Worm (Caenorhabditis elegans) whole organism, young adult: Measurements from ENCODE around the gene gei-1.

ENCODE experiments used
- B0019.2 ChIP-seq: fragments of 200-800 bp; sonication (Bioruptor generic); conservative IDR thresholded peaks from 2 replicates; pipeline ENCODE4 v1.3.6; 2022; ENCODE audit warnings: missing genetic modification reagents, missing genetic modification characterization, missing compliant biosample characterization
- B0336.3 ChIP-seq: fragments of 200-800 bp; sonication (Bioruptor generic); IDR thresholded peaks from 2 replicates; pipeline ENCODE4 v1.3.6; 2022; ENCODE audit warnings: missing genetic modification characterization, missing compliant biosample characterization
- C06A6.2 ChIP-seq: fragments of 200-800 bp; sonication (Bioruptor generic); conservative IDR thresholded peaks from 2 replicates; pipeline ENCODE4 v1.3.6; 2022; ENCODE audit warnings: missing genetic modification characterization, missing compliant biosample characterization
- C17E4.6 ChIP-seq: fragments of 200-800 bp; sonication (Bioruptor generic); IDR thresholded peaks from 2 replicates; pipeline ENCODE4 v1.3.6; 2022; ENCODE audit warnings: missing genetic modification reagents, missing genetic modification characterization, missing compliant biosample characterization
- D2030.7 ChIP-seq: fragments of 200-800 bp; sonication (Bioruptor generic); IDR thresholded peaks from 2 replicates; pipeline ENCODE4 v1.3.6; 2022; ENCODE audit warnings: missing genetic modification reagents, missing genetic modification characterization, missing compliant biosample characterization
- F10E7.11 ChIP-seq: sonication (generic microtip); optimal IDR thresholded peaks from 2 replicates; lab custom pipeline; 2017; ENCODE audit warnings: mild to moderate bottlenecking, missing genetic modification characterization, moderate library complexity, missing compliant biosample characterization
- F23B12.7 ChIP-seq: sonication (generic microtip); optimal IDR thresholded peaks from 2 replicates; lab custom pipeline; 2017; ENCODE audit warnings: missing genetic modification characterization, mild to moderate bottlenecking, missing compliant biosample characterization, antibody characterized with exemption, moderate library complexity; ENCODE audit not compliant: insufficient read depth
- F33H1.4 ChIP-seq: fragments of 200-800 bp; sonication (Bioruptor generic); IDR thresholded peaks from 2 replicates; pipeline ENCODE4 v1.3.6; 2022; ENCODE audit warnings: missing genetic modification reagents, missing genetic modification characterization, missing compliant biosample characterization
- F49E8.2 ChIP-seq: sonication (generic microtip); optimal IDR thresholded peaks from 3 replicates; lab custom pipeline; 2017; ENCODE audit warnings: missing genetic modification characterization, mild to moderate bottlenecking, missing compliant biosample characterization, antibody characterized with exemption, moderate library complexity; ENCODE audit not compliant: insufficient read depth
- F57C9.4 ChIP-seq: sonication (generic microtip); optimal IDR thresholded peaks from 2 replicates; lab custom pipeline; 2017; ENCODE audit warnings: mild to moderate bottlenecking, missing genetic modification characterization, missing compliant biosample characterization
- K12H6.12 ChIP-seq: fragments of 200-800 bp; sonication (Bioruptor generic); optimal IDR thresholded peaks from 2 replicates; lab custom pipeline; 2018; ENCODE audit warnings: mild to moderate bottlenecking, missing genetic modification characterization, missing compliant biosample characterization
- Y53G8AR.9 ChIP-seq: fragments of 200-800 bp; sonication (Bioruptor generic); conservative IDR thresholded peaks from 2 replicates; pipeline ENCODE4 v1.3.6; 2022; ENCODE audit warnings: missing genetic modification reagents, missing genetic modification characterization, missing compliant biosample characterization
- Y56A3A.18 ChIP-seq: fragments of 200-800 bp; sonication (Bioruptor generic); IDR thresholded peaks from 2 replicates; pipeline ENCODE4 v1.3.6; 2022; ENCODE audit warnings: missing genetic modification reagents, missing genetic modification characterization, missing compliant biosample characterization
- Y95B8A.8 ChIP-seq: fragments of 200-800 bp; sonication (Bioruptor generic); IDR thresholded peaks from 2 replicates; pipeline ENCODE4 v1.3.6; 2022; ENCODE audit warnings: missing genetic modification reagents, missing genetic modification characterization, missing compliant biosample characterization
- ama-1 ChIP-seq, 3 experiments: fragments of 150-350 bp in 1 of 3; sonication (generic microtip) in 2 of 3; optimal IDR thresholded peaks; 2 replicates each; lab custom pipeline; 2014 to 2018; ENCODE audit warnings: missing biosample characterization in 2 of 3, missing genetic modification characterization in 2 of 3, missing genetic modification reagents in 2 of 3
- cebp-1 ChIP-seq, 2 experiments: fragments of 200-800 bp in 1 of 2; sonication (Bioruptor generic) in 1 of 2; sonication (generic microtip) in 1 of 2; IDR thresholded peaks in 1 of 2; optimal IDR thresholded peaks in 1 of 2; 2 replicates each; pipeline versions ENCODE4 v1.3.6 to Lab custom; 2017 to 2022; ENCODE audit warnings: missing compliant biosample characterization in 2 of 2, missing genetic modification characterization in 2 of 2, mild to moderate bottlenecking in 1 of 2, missing genetic modification reagents in 1 of 2, moderate library complexity in 1 of 2
- ceh-27 ChIP-seq: fragments of 200-800 bp; sonication (Bioruptor generic); optimal IDR thresholded peaks from 2 replicates; lab custom pipeline; 2018; ENCODE audit warnings: mild to moderate bottlenecking, missing genetic modification characterization, moderate library complexity, missing compliant biosample characterization
- ceh-91 ChIP-seq: fragments of 200-800 bp; sonication (Bioruptor generic); IDR thresholded peaks from 2 replicates; pipeline ENCODE4 v1.3.6; 2022; ENCODE audit warnings: missing genetic modification reagents, missing genetic modification characterization, missing compliant biosample characterization
- efl-1 ChIP-seq: fragments of 150-350 bp; optimal IDR thresholded peaks from 2 replicates; lab custom pipeline; 2014; ENCODE audit warnings: missing biosample characterization, missing genetic modification reagents, missing genetic modification characterization
- him-1 ChIP-seq: sonication (generic microtip); optimal IDR thresholded peaks from 2 replicates; lab custom pipeline; 2016; ENCODE audit warnings: missing genotype, missing genetic modification reagents, missing genetic modification characterization, missing compliant biosample characterization
- hmg-1.2 ChIP-seq: fragments of 200-800 bp; sonication (Bioruptor generic); IDR thresholded peaks from 2 replicates; pipeline ENCODE4 v1.3.6; 2022; ENCODE audit warnings: missing genetic modification reagents, missing genetic modification characterization, missing compliant biosample characterization
- let-607 ChIP-seq, 2 experiments: fragments of 200-800 bp in 1 of 2; sonication (Bioruptor generic) in 1 of 2; sonication (generic microtip) in 1 of 2; optimal IDR thresholded peaks; 2 replicates each; lab custom pipeline; 2016 to 2018; ENCODE audit warnings: mild to moderate bottlenecking in 2 of 2, missing compliant biosample characterization in 2 of 2, missing genetic modification characterization in 2 of 2, moderate library complexity in 2 of 2, missing genotype in 1 of 2
- lin-26 ChIP-seq: fragments of 200-800 bp; sonication (Bioruptor generic); IDR thresholded peaks from 2 replicates; pipeline ENCODE4 v1.3.6; 2022; ENCODE audit warnings: missing genetic modification reagents, missing genetic modification characterization, missing compliant biosample characterization
- lin-35 ChIP-seq, 3 experiments: fragments of 150-350 bp in 2 of 3; sonication (generic microtip) in 1 of 3; optimal IDR thresholded peaks; 2 replicates each; lab custom pipeline; 2014 to 2018; ENCODE audit warnings: missing biosample characterization in 3 of 3, missing genetic modification characterization in 3 of 3, missing genetic modification reagents in 3 of 3
- lin-54 ChIP-seq: fragments of 200-800 bp; sonication (Bioruptor generic); optimal IDR thresholded peaks from 2 replicates; lab custom pipeline; 2018; ENCODE audit warnings: mild to moderate bottlenecking, missing genetic modification characterization, missing compliant biosample characterization
- madf-3 ChIP-seq: fragments of 200-800 bp; sonication (Bioruptor generic); IDR thresholded peaks from 2 replicates; pipeline ENCODE4 v1.3.6; 2022; ENCODE audit warnings: missing genetic modification reagents, missing genetic modification characterization, missing compliant biosample characterization
- madf-6 ChIP-seq: fragments of 200-800 bp; sonication (Bioruptor generic); IDR thresholded peaks from 2 replicates; pipeline ENCODE4 v1.3.6; 2022; ENCODE audit warnings: missing genetic modification reagents, missing genetic modification characterization, missing compliant biosample characterization
- madf-8 ChIP-seq: fragments of 200-800 bp; sonication (Bioruptor generic); conservative IDR thresholded peaks from 2 replicates; pipeline ENCODE4 v1.3.6; 2022; ENCODE audit warnings: missing genetic modification reagents, missing genetic modification characterization, missing compliant biosample characterization
- mcd-1 ChIP-seq: fragments of 200-800 bp; sonication (Bioruptor generic); IDR thresholded peaks from 2 replicates; pipeline ENCODE4 v1.3.6; 2022; ENCODE audit warnings: missing genetic modification reagents, missing genetic modification characterization, missing compliant biosample characterization
- repo-1 ChIP-seq: sonication (generic microtip); optimal IDR thresholded peaks from 2 replicates; lab custom pipeline; 2017; ENCODE audit warnings: mild to moderate bottlenecking, missing genetic modification characterization, missing compliant biosample characterization
- sea-2 ChIP-seq: fragments of 200-800 bp; sonication (Bioruptor generic); IDR thresholded peaks from 2 replicates; pipeline ENCODE4 v1.3.6; 2022; ENCODE audit warnings: missing genetic modification characterization, missing compliant biosample characterization
- snpc-1.1 ChIP-seq: sonication (generic microtip); optimal IDR thresholded peaks from 2 replicates; lab custom pipeline; 2017; ENCODE audit warnings: missing genetic modification characterization, mild to moderate bottlenecking, missing compliant biosample characterization, antibody characterized with exemption, moderate library complexity, missing genotype, missing genetic modification reagents; ENCODE audit not compliant: insufficient read depth
- snpc-3.4 ChIP-seq: sonication (generic microtip); optimal IDR thresholded peaks from 2 replicates; lab custom pipeline; 2017; ENCODE audit warnings: missing genetic modification characterization, mild to moderate bottlenecking, missing compliant biosample characterization, antibody characterized with exemption, moderate library complexity, missing genotype, missing genetic modification reagents
- snpc-4 ChIP-seq, 5 experiments: fragments of 150-350 bp in 1 of 5; sonication (generic microtip) in 4 of 5; optimal IDR thresholded peaks; 2 replicates each; lab custom pipeline; 2014 to 2018; ENCODE audit warnings: missing genetic modification characterization in 5 of 5, missing biosample characterization in 3 of 5, antibody characterized with exemption in 2 of 5, mild to moderate bottlenecking in 2 of 5, missing compliant biosample characterization in 2 of 5, missing genotype in 2 of 5, moderate library complexity in 2 of 5, missing genetic modification reagents in 1 of 5
- somi-1 ChIP-seq: fragments of 200-800 bp; sonication (Bioruptor generic); optimal IDR thresholded peaks from 2 replicates; lab custom pipeline; 2018; ENCODE audit warnings: mild to moderate bottlenecking, missing genetic modification characterization, missing compliant biosample characterization
- tbp1 ChIP-seq: fragments of 200-800 bp; sonication (Bioruptor generic); optimal IDR thresholded peaks from 2 replicates; lab custom pipeline; 2018; ENCODE audit warnings: mild to moderate bottlenecking, missing genetic modification characterization, missing compliant biosample characterization
- tlf-1 ChIP-seq: fragments of 200-800 bp; sonication (Bioruptor generic); optimal IDR thresholded peaks from 2 replicates; lab custom pipeline; 2018; ENCODE audit warnings: mild to moderate bottlenecking, missing genetic modification characterization, missing compliant biosample characterization
- unc-130 ChIP-seq: sonication (generic microtip); optimal IDR thresholded peaks from 2 replicates; lab custom pipeline; 2016; ENCODE audit warnings: missing genetic modification reagents, missing genetic modification characterization, missing compliant biosample characterization
- unc-62 ChIP-seq: fragments of 150-350 bp; optimal IDR thresholded peaks from 2 replicates; lab custom pipeline; 2014; ENCODE audit warnings: missing biosample characterization, missing genetic modification reagents, missing genetic modification characterization
- xnd-1 ChIP-seq: sonication (generic microtip); optimal IDR thresholded peaks from 2 replicates; lab custom pipeline; 2016; ENCODE audit warnings: missing genotype, missing genetic modification reagents, missing genetic modification characterization, missing compliant biosample characterization
- ztf-18 ChIP-seq: sonication (generic microtip); optimal IDR thresholded peaks from 2 replicates; lab custom pipeline; 2016; ENCODE audit warnings: missing genotype, mild to moderate bottlenecking, missing genetic modification characterization, missing compliant biosample characterization
- ztf-25 ChIP-seq: fragments of 200-800 bp; sonication (Bioruptor generic); IDR thresholded peaks from 2 replicates; pipeline ENCODE4 v1.3.6; 2022; ENCODE audit warnings: missing genetic modification reagents, missing genetic modification characterization, missing compliant biosample characterization

Gene gei-1

ce11 chrIII:3400444-3400843 lies 55.8 kb downstream of the gei-1 start (continued):
- TF ChIP-seq ztf-25 (no peak), Y95B8A.8 (GFP tag; lab: Robert Waterston, UW) (0 out of 2 replicates have a peak, but pooled peaks have one; percentile 40), unc-62 (GFP tag; lab: Kevin White, UChicago) (no peak), B0019.2 (GFP tag; lab: Robert Waterston, UW) (no peak), madf-6 (GFP tag; lab: Robert Waterston, UW) (peak; percentile 42; the same call in 1 of the 2 replicates), repo-1 (no peak), K12H6.12 (tag; lab: Kevin White, UChicago) (no peak), ama-1 (optimal IDR thresholded peaks at IDR 0.05; lab: Kevin White, UChicago) (no peak), ama-1 (GFP tag; optimal IDR thresholded peaks at IDR 0.05; lab: Kevin White, UChicago) (peak in 1 of 2 experiments; percentile 65), lin-26 (GFP tag; lab: Robert Waterston, UW) (0 out of 2 replicates have a peak, but pooled peaks have one; percentile 59), F33H1.4 (GFP tag; lab: Robert Waterston, UW) (peak; percentile 22; the same call in 1 of the 2 replicates), sea-2 (GFP tag; lab: Robert Waterston, UW) (no peak), him-1 (peak; percentile 38), unc-130 (peak; percentile 28), madf-3 (0 out of 2 replicates have a peak, but pooled peaks have one; percentile 7), Y53G8AR.9 (GFP tag; lab: Robert Waterston, UW) (peak; percentile 73), ztf-18 (tag; lab: Kevin White, UChicago) (no peak), hmg-1.2 (0 out of 2 replicates have a peak, but pooled peaks have one; percentile 23), cebp-1 (GFP tag; IDR thresholded peaks at IDR 0.05; lab: Robert Waterston, UW) (no peak), cebp-1 (tag; optimal IDR thresholded peaks at IDR 0.05; lab: Kevin White, UChicago) (peak; percentile 32), F10E7.11 (no peak), B0336.3 (GFP tag; lab: Robert Waterston, UW) (peak; percentile 59; the same call in 1 of the 2 replicates), F49E8.2 (peak; percentile 61), F57C9.4 (tag; lab: Kevin White, UChicago) (no peak), xnd-1 (tag; lab: Kevin White, UChicago) (peak; percentile 17), Y56A3A.18 (GFP tag; lab: Robert Waterston, UW) (no peak), snpc-1.1 (tag; lab: Kevin White, UChicago) (peak; percentile 57), efl-1 (peak; percentile 26)

ce11 chrIII:3404354-3404913 lies 59.8 kb downstream of the gei-1 start, which contains the start of the genes npp-9 and F59A2.5:
npp-9 (minus strand) TSS chrIII:3404479.
F59A2.5 (plus strand) TSS chrIII:3404863.
- TF ChIP-seq B0336.3 (GFP tag; lab: Robert Waterston, UW) (peak; percentile 21; the same call in 1 of the 2 replicates), tbp1 (GFP tag; lab: Kevin White, UChicago) (peak; percentile 41), somi-1 (no peak), D2030.7 (GFP tag; lab: Robert Waterston, UW) (peak; percentile 82), lin-35 (GFP tag; optimal IDR thresholded peaks at IDR 0.05; lab: Kevin White, UChicago) (peak in 2 of 3 experiments; percentile 43 to 69), efl-1 (peak; percentile 97), snpc-3.4 (tag; lab: Kevin White, UChicago) (peak; percentile 39), snpc-1.1 (tag; lab: Kevin White, UChicago) (peak; percentile 25), snpc-4 (GFP tag; optimal IDR thresholded peaks at IDR 0.05; lab: Kevin White, UChicago) (no peak), snpc-4 (tag; optimal IDR thresholded peaks at IDR 0.05; lab: Kevin White, UChicago) (peak in 1 of 4 experiments; percentile 3), Y95B8A.8 (GFP tag; lab: Robert Waterston, UW) (0 out of 2 replicates have a peak, but pooled peaks have one; percentile 37), unc-130 (peak; percentile 36), F49E8.2 (peak; percentile 55), C06A6.2 (GFP tag; lab: Robert Waterston, UW) (no peak), madf-8 (GFP tag; lab: Robert Waterston, UW) (peak; percentile 81), tlf-1 (GFP tag; lab: Kevin White, UChicago) (peak; percentile 67), cebp-1 (GFP tag; IDR thresholded peaks at IDR 0.05; lab: Robert Waterston, UW) (no peak), cebp-1 (tag; optimal IDR thresholded peaks at IDR 0.05; lab: Kevin White, UChicago) (peak; percentile 59), ceh-27 (no peak), C17E4.6 (GFP tag; lab: Robert Waterston, UW) (peak; percentile 47; the same call in 1 of the 2 replicates), mcd-1 (GFP tag; lab: Robert Waterston, UW) (peak; percentile 24; the same call in 1 of the 2 replicates), madf-6 (GFP tag; lab: Robert Waterston, UW) (peak; percentile 91), let-607 (tag; optimal IDR thresholded peaks at IDR 0.05; lab: Kevin White, UChicago) (peak in 1 of 2 experiments; percentile 84), F23B12.7 (tag; lab: Kevin White, UChicago) (peak; percentile 14), ceh-91 (GFP tag; lab: Robert Waterston, UW) (peak; percentile 83), xnd-1 (tag; lab: Kevin White, UChicago) (peak; percentile 86), lin-54 (GFP tag; lab: Kevin White, UChicago) (peak; percentile 80)
